Fruit fly (Drosophila melanogaster) whole organism, embryonic: ENCODE results near the gene pr.

Experiments
- Antp ChIP-seq: fragments of 200-800 bp; sonication (Bioruptor generic); optimal IDR thresholded peaks from 3 replicates; lab custom pipeline; 2016; ENCODE audit warnings: missing biosample characterization, missing genetic modification characterization
- Asciz ChIP-seq: fragments of 200-800 bp; sonication (Bioruptor generic); optimal IDR thresholded peaks from 2 replicates; lab custom pipeline; 2017; ENCODE audit warnings: missing biosample characterization, mild to moderate bottlenecking, missing genetic modification characterization, missing genetic modification reagents
- Atf6 ChIP-seq: fragments of 200-800 bp; sonication (Bioruptor generic); IDR thresholded peaks from 2 replicates; pipeline ENCODE4 v1.3.6; 2022; ENCODE audit warnings: missing biosample characterization, missing genetic modification characterization
- Awh ChIP-seq: fragments of 200-800 bp; sonication (Bioruptor generic); IDR thresholded peaks from 2 replicates; pipeline ENCODE4, ENCODE4 v1.3.6; 2022; ENCODE audit warnings: missing biosample characterization, missing genetic modification characterization
- BEAF-32 ChIP-seq: fragments of 200-800 bp; sonication (Bioruptor generic); optimal IDR thresholded peaks from 3 replicates; lab custom pipeline; 2017; ENCODE audit warnings: missing biosample characterization, missing genetic modification characterization, mild to moderate bottlenecking, moderate library complexity, missing genetic modification reagents
- Blimp-1 ChIP-seq: fragments of 200-800 bp; sonication (Bioruptor generic); optimal IDR thresholded peaks from 3 replicates; lab custom pipeline; 2018; ENCODE audit warnings: missing biosample characterization, missing genetic modification characterization, mild to moderate bottlenecking, moderate library complexity, missing genetic modification reagents
- CG10462 ChIP-seq: fragments of 200-800 bp; sonication (Bioruptor generic); optimal IDR thresholded peaks from 2 replicates; lab custom pipeline; 2016; ENCODE audit warnings: missing biosample characterization, missing genetic modification characterization
- CG10565 ChIP-seq: fragments of 200-800 bp; sonication (Bioruptor generic); optimal IDR thresholded peaks from 3 replicates; lab custom pipeline; 2016; ENCODE audit warnings: missing biosample characterization, mild to moderate bottlenecking, missing genetic modification characterization
- CG12071 ChIP-seq: fragments of 200-800 bp; sonication (Bioruptor generic); optimal IDR thresholded peaks from 3 replicates; lab custom pipeline; 2018; ENCODE audit warnings: missing biosample characterization, mild to moderate bottlenecking, missing genetic modification characterization
- CG12769 ChIP-seq: fragments of 200-800 bp; sonication (Bioruptor generic); optimal IDR thresholded peaks from 2 replicates; lab custom pipeline; 2019; ENCODE audit warnings: missing biosample characterization, mild to moderate bottlenecking, missing genetic modification characterization, moderate library complexity
- CG13123 ChIP-seq: fragments of 200-800 bp; sonication (Bioruptor generic); optimal IDR thresholded peaks from 2 replicates; lab custom pipeline; 2016; ENCODE audit warnings: missing biosample characterization, missing genetic modification characterization
- CG13287 ChIP-seq: fragments of 200-800 bp; sonication (Bioruptor generic); IDR thresholded peaks from 2 replicates; pipeline ENCODE4 v1.3.6; 2022; ENCODE audit warnings: missing biosample characterization, missing genetic modification characterization; ENCODE audit not compliant: partially characterized antibody
- CG13424 ChIP-seq: fragments of 200-800 bp; sonication (Bioruptor generic); optimal IDR thresholded peaks from 2 replicates; lab custom pipeline; 2019; ENCODE audit warnings: missing biosample characterization, mild to moderate bottlenecking, missing genetic modification characterization, moderate library complexity
- CG13624 ChIP-seq: fragments of 200-800 bp; sonication (Bioruptor generic); optimal IDR thresholded peaks from 2 replicates; lab custom pipeline; 2016; ENCODE audit warnings: missing biosample characterization, missing genetic modification characterization
- CG14441 ChIP-seq: fragments of 200-800 bp; sonication (Bioruptor generic); IDR thresholded peaks from 2 replicates; pipeline ENCODE4 v1.3.6; 2022; ENCODE audit warnings: missing biosample characterization, missing genetic modification characterization
- CG14667 ChIP-seq: fragments of 200-800 bp; sonication (Bioruptor generic); IDR thresholded peaks from 2 replicates; pipeline ENCODE4 v1.3.6; 2022; ENCODE audit warnings: missing biosample characterization, missing genetic modification characterization
- CG16863 ChIP-seq: fragments of 200-800 bp; sonication (Bioruptor generic); optimal IDR thresholded peaks from 3 replicates; lab custom pipeline; 2016; ENCODE audit warnings: missing biosample characterization, missing genetic modification characterization
- CG17912 ChIP-seq: fragments of 200-800 bp; sonication (Bioruptor generic); optimal IDR thresholded peaks from 2 replicates; lab custom pipeline; 2018; ENCODE audit warnings: missing biosample characterization, mild to moderate bottlenecking, missing genetic modification characterization
- CG30020 ChIP-seq: fragments of 200-800 bp; optimal IDR thresholded peaks from 2 replicates; lab custom pipeline; 2019; ENCODE audit warnings: missing biosample characterization, mild to moderate bottlenecking, missing genetic modification characterization, moderate library complexity
- CG33213 ChIP-seq: fragments of 200-800 bp; sonication (Bioruptor generic); optimal IDR thresholded peaks from 3 replicates; lab custom pipeline; 2016; ENCODE audit warnings: missing biosample characterization, missing genetic modification characterization
- CG4282 ChIP-seq: fragments of 200-800 bp; sonication (Bioruptor generic); optimal IDR thresholded peaks from 2 replicates; lab custom pipeline; 2016; ENCODE audit warnings: missing biosample characterization, missing genetic modification characterization
- CG4328 ChIP-seq: fragments of 200-800 bp; sonication (Bioruptor generic); optimal IDR thresholded peaks from 3 replicates; lab custom pipeline; 2017; ENCODE audit warnings: missing biosample characterization, missing genetic modification reagents, missing genetic modification characterization
- CG6654 ChIP-seq: fragments of 200-800 bp; sonication (Bioruptor generic); optimal IDR thresholded peaks from 2 replicates; lab custom pipeline; 2017; ENCODE audit warnings: missing biosample characterization, mild to moderate bottlenecking, missing genetic modification characterization
- CG9609 ChIP-seq: fragments of 200-800 bp; sonication (Bioruptor generic); optimal IDR thresholded peaks from 3 replicates; lab custom pipeline; 2016; ENCODE audit warnings: missing biosample characterization, missing genetic modification characterization
- CG9727 ChIP-seq: fragments of 200-800 bp; sonication (Bioruptor generic); optimal IDR thresholded peaks from 3 replicates; lab custom pipeline; 2017; ENCODE audit warnings: missing biosample characterization, mild to moderate bottlenecking, missing genetic modification characterization
- CHES-1-like ChIP-seq: fragments of 200-800 bp; sonication (Bioruptor generic); optimal IDR thresholded peaks from 2 replicates; lab custom pipeline; 2016; ENCODE audit warnings: missing biosample characterization, missing genetic modification characterization
- Gug ChIP-seq: fragments of 200-800 bp; sonication (Bioruptor generic); IDR thresholded peaks from 4 replicates; pipeline ENCODE4 v1.3.6; 2022; ENCODE audit warnings: missing biosample characterization, missing genetic modification characterization
- Hand ChIP-seq: fragments of 200-800 bp; sonication (Bioruptor generic); optimal IDR thresholded peaks from 2 replicates; lab custom pipeline; 2017; ENCODE audit warnings: mild to moderate bottlenecking, missing biosample characterization, missing genetic modification reagents, missing genetic modification characterization
- Hr3 ChIP-seq: fragments of 200-800 bp; sonication (Bioruptor generic); optimal IDR thresholded peaks from 3 replicates; lab custom pipeline; 2016; ENCODE audit warnings: missing biosample characterization, missing genetic modification characterization
- Max ChIP-seq: fragments of 200-800 bp; sonication (Bioruptor generic); optimal IDR thresholded peaks from 2 replicates; lab custom pipeline; 2016; ENCODE audit warnings: missing biosample characterization, mild to moderate bottlenecking, missing genetic modification characterization
- Ssrp ChIP-seq: fragments of 200-800 bp; sonication (Bioruptor generic); optimal IDR thresholded peaks from 2 replicates; lab custom pipeline; 2018; ENCODE audit warnings: missing biosample characterization, mild to moderate bottlenecking, missing genetic modification characterization, moderate library complexity
- bowl ChIP-seq: fragments of 200-800 bp; sonication (Bioruptor generic); IDR thresholded peaks from 2 replicates; pipeline ENCODE4 v1.3.6; 2022; ENCODE audit warnings: missing biosample characterization, missing genetic modification characterization
- caup ChIP-seq: fragments of 200-800 bp; sonication (Bioruptor generic); optimal IDR thresholded peaks from 3 replicates; lab custom pipeline; 2017; ENCODE audit warnings: missing biosample characterization, mild to moderate bottlenecking, missing genetic modification characterization, moderate library complexity; ENCODE audit not compliant: severe bottlenecking
- danr ChIP-seq: fragments of 200-800 bp; sonication (Bioruptor generic); IDR thresholded peaks from 2 replicates; pipeline ENCODE4 v1.3.6; 2022; ENCODE audit warnings: missing biosample characterization, missing genetic modification characterization
- dati ChIP-seq: fragments of 200-800 bp; sonication (Bioruptor generic); IDR thresholded peaks from 2 replicates; pipeline ENCODE4 v1.3.6; 2022; ENCODE audit warnings: missing biosample characterization, missing genetic modification characterization
- fd102C ChIP-seq: fragments of 200-800 bp; sonication (Bioruptor generic); optimal IDR thresholded peaks from 2 replicates; lab custom pipeline; 2018; ENCODE audit warnings: missing biosample characterization, mild to moderate bottlenecking, missing genetic modification characterization, moderate library complexity
- fru ChIP-seq: fragments of >200 bp; optimal IDR thresholded peaks from 2 replicates; lab custom pipeline; 2017
- grau ChIP-seq: fragments of 200-800 bp; optimal IDR thresholded peaks from 3 replicates; lab custom pipeline; 2019; ENCODE audit warnings: missing biosample characterization, mild to moderate bottlenecking, missing genetic modification characterization, moderate library complexity
- grn ChIP-seq: fragments of 200-800 bp; sonication (Bioruptor generic); optimal IDR thresholded peaks from 3 replicates; lab custom pipeline; 2017; ENCODE audit warnings: missing biosample characterization, missing genetic modification characterization
- kay ChIP-seq: fragments of 200-800 bp; sonication (Bioruptor generic); optimal IDR thresholded peaks from 2 replicates; lab custom pipeline; 2016; ENCODE audit warnings: missing biosample characterization, missing genetic modification characterization
- klu ChIP-seq: fragments of 200-800 bp; sonication (Bioruptor generic); IDR thresholded peaks from 2 replicates; pipeline ENCODE4 v1.3.6; 2022; ENCODE audit warnings: missing biosample characterization, missing genetic modification characterization
- knrl ChIP-seq: fragments of 200-800 bp; sonication (Bioruptor generic); IDR thresholded peaks from 3 replicates; pipeline ENCODE4 v1.3.6; 2022; ENCODE audit warnings: missing biosample characterization, missing genetic modification characterization; ENCODE audit not compliant: partially characterized antibody
- pb ChIP-seq: fragments of 200-800 bp; sonication (Bioruptor generic); optimal IDR thresholded peaks from 3 replicates; lab custom pipeline; 2016; ENCODE audit warnings: missing biosample characterization, missing genetic modification characterization
- psq ChIP-seq: fragments of 200-800 bp; sonication (Bioruptor generic); optimal IDR thresholded peaks from 2 replicates; lab custom pipeline; 2017; ENCODE audit warnings: missing biosample characterization, missing genetic modification characterization
- sd ChIP-seq: fragments of 200-800 bp; sonication (Bioruptor generic); optimal IDR thresholded peaks from 3 replicates; lab custom pipeline; 2018; ENCODE audit warnings: missing biosample characterization, mild to moderate bottlenecking, missing genetic modification characterization, moderate library complexity
- sens ChIP-seq: fragments of 200-800 bp; sonication (Bioruptor generic); peaks from one replicate; lab custom pipeline; 2016; ENCODE audit warnings: missing biosample characterization, missing genetic modification characterization
- so ChIP-seq: fragments of 200-800 bp; sonication (Bioruptor generic); IDR thresholded peaks from 3 replicates; pipeline ENCODE4 v1.3.6; 2022; ENCODE audit warnings: missing biosample characterization, missing genetic modification characterization
- toy ChIP-seq: fragments of 200-800 bp; sonication (Bioruptor generic); IDR thresholded peaks from 2 replicates; pipeline ENCODE4 v1.3.6; 2022; ENCODE audit warnings: missing biosample characterization, missing genetic modification characterization
- unc-4 ChIP-seq: fragments of 200-800 bp; sonication (Bioruptor generic); IDR thresholded peaks from 2 replicates; pipeline ENCODE4 v1.3.6; 2022; ENCODE audit warnings: missing biosample characterization, missing genetic modification characterization; ENCODE audit not compliant: partially characterized antibody
- yki ChIP-seq: fragments of >200 bp; optimal IDR thresholded peaks from 3 replicates; lab custom pipeline; 2018

Gene pr

DNA sequence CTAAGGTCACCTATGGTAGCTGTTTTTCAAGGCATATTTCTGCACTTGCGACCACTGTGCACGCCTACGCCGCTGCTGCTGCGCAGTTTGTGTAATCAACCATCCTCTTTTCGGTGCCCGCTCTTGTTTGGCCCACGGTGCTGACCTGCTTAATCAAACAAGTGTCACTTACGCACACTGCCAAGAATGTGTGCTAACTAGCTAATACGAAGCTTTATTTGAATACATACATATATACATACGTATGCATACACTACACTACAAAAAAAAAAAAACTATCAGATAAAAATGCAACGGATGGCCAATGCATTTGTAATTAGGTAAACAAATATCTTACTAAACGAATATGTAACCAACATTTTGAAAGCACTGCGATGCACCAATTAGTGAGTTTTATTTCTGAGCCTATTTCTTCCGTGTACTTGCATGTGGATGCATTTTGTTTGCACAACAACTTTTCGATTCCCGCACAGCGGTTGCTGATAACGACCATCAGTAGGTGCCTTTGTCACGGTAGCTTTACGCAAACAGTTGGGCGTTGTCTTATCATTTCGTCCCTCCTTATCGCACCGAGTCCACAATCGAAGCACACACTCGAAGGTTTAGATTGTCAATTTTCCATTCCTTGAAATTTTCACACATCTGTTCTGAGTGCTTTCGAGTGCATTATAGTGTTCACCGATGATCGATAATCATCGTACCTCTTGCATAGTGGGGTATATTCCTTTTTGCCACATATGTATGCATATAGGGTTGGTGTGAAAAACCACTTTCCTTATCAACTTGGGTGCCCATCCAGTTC, 11.2 kb upstream of the pr start (continued):
- TF ChIP-seq danr (GFP tag; lab: Robert Waterston, UW) (peak; percentile 63), Awh (peak; percentile 90), sd (tag; lab: Kevin White, UChicago) (peak; percentile 97), so (peak; percentile 92), knrl (GFP tag; lab: Robert Waterston, UW) (no peak; the same call in 2 of the 3 replicates), pb (GFP tag; lab: Kevin White, UChicago) (peak; percentile 62), Gug (GFP tag; lab: Robert Waterston, UW) (peak; percentile 74), bowl (GFP tag; lab: Robert Waterston, UW) (peak; percentile 62), CG16863 (GFP tag; lab: Kevin White, UChicago) (peak; percentile 90), CG13123 (GFP tag; lab: Kevin White, UChicago) (peak; percentile 77), BEAF-32 (no peak), grn (GFP tag; lab: Kevin White, UChicago) (peak; percentile 95), CG12071 (GFP tag; lab: Kevin White, UChicago) (peak; percentile 83), CHES-1-like (GFP tag; lab: Kevin White, UChicago) (peak; percentile 78), Atf6 (peak; percentile 85), CG33213 (GFP tag; lab: Kevin White, UChicago) (peak; percentile 72), sens (peak; percentile 98), CG14667 (peak; percentile 82), yki (no peak), Blimp-1 (GFP tag; lab: Kevin White, UChicago) (peak; percentile 85), CG30020 (tag; lab: Kevin White, UChicago) (no peak), CG6654 (GFP tag; lab: Kevin White, UChicago) (peak; percentile 75), Antp (GFP tag; lab: Kevin White, UChicago) (peak; percentile 85), Max (GFP tag; lab: Kevin White, UChicago) (peak; percentile 73), kay (GFP tag; lab: Kevin White, UChicago) (peak; percentile 71), CG14441 (GFP tag; lab: Robert Waterston, UW) (peak; percentile 91), fru (lab: Kevin White, UChicago) (no peak), dati (GFP tag; lab: Robert Waterston, UW) (peak; percentile 83), fd102C (GFP tag; lab: Kevin White, UChicago) (peak; percentile 43), psq (GFP tag; lab: Kevin White, UChicago) (peak; percentile 56), CG9609 (GFP tag; lab: Kevin White, UChicago) (peak; percentile 78), caup (peak; percentile 74), Hand (GFP tag; lab: Kevin White, UChicago) (peak; percentile 62), Ssrp (tag; lab: Kevin White, UChicago) (peak; percentile 73), CG4282 (GFP tag; lab: Kevin White, UChicago) (peak; percentile 65), Asciz (GFP tag; lab: Kevin White, UChicago) (peak; percentile 90), grau (tag; lab: Kevin White, UChicago) (peak; percentile 80), toy (GFP tag; lab: Robert Waterston, UW) (peak; percentile 61), CG10462 (GFP tag; lab: Kevin White, UChicago) (peak; percentile 70), CG13424 (tag; lab: Kevin White, UChicago) (peak; percentile 84), CG4328 (peak; percentile 41), CG17912 (GFP tag; lab: Kevin White, UChicago) (no peak), unc-4 (GFP tag; lab: Robert Waterston, UW) (no peak), klu (GFP tag; lab: Robert Waterston, UW) (peak; percentile 42; the same call in 1 of the 2 replicates), CG10565 (GFP tag; lab: Kevin White, UChicago) (peak; percentile 56), CG12769 (tag; lab: Kevin White, UChicago) (peak; percentile 29), CG13287 (GFP tag; lab: Robert Waterston, UW) (peak; percentile 29; the same call in 1 of the 2 replicates), Hr3 (GFP tag; lab: Kevin White, UChicago) (peak; percentile 78), CG9727 (GFP tag; lab: Kevin White, UChicago) (peak; percentile 77), CG13624 (GFP tag; lab: Kevin White, UChicago) (peak; percentile 87)
